Fruit fly (Drosophila melanogaster) whole organism, embryonic: ENCODE results near the gene CG11353.

Source experiments
- Blimp-1 ChIP-seq: fragments of 200-800 bp; sonication (Bioruptor generic); optimal IDR thresholded peaks from 3 replicates; lab custom pipeline; 2018; ENCODE audit warnings: missing biosample characterization, missing genetic modification characterization, mild to moderate bottlenecking, moderate library complexity, missing genetic modification reagents
- Bteb2 ChIP-seq: fragments of 200-800 bp; sonication (Bioruptor generic); optimal IDR thresholded peaks from 2 replicates; lab custom pipeline; 2016; ENCODE audit warnings: missing biosample characterization, missing genetic modification characterization
- CG10654 ChIP-seq: fragments of 200-800 bp; sonication (Bioruptor generic); optimal IDR thresholded peaks from 2 replicates; lab custom pipeline; 2016; ENCODE audit warnings: missing biosample characterization, missing genetic modification characterization
- CG11560 ChIP-seq: fragments of 200-800 bp; sonication (Bioruptor generic); IDR thresholded peaks from 3 replicates; pipeline ENCODE4 v1.3.6; 2022; ENCODE audit warnings: missing biosample characterization, missing genetic modification characterization
- CG14860 ChIP-seq: fragments of 200-800 bp; sonication (Bioruptor generic); IDR thresholded peaks from 3 replicates; pipeline ENCODE4 v1.3.6; 2022; ENCODE audit warnings: missing biosample characterization, missing genetic modification characterization; ENCODE audit not compliant: partially characterized antibody
- CG1792 ChIP-seq: fragments of 200-800 bp; sonication (Bioruptor generic); optimal IDR thresholded peaks from 2 replicates; lab custom pipeline; 2016; ENCODE audit warnings: missing biosample characterization, missing genetic modification characterization
- CG18476 ChIP-seq: fragments of 200-800 bp; sonication (Bioruptor generic); optimal IDR thresholded peaks from 2 replicates; lab custom pipeline; 2016; ENCODE audit warnings: missing biosample characterization, mild to moderate bottlenecking, missing genetic modification characterization
- CG2116 ChIP-seq: fragments of 200-800 bp; sonication (Bioruptor generic); optimal IDR thresholded peaks from 3 replicates; lab custom pipeline; 2018; ENCODE audit warnings: missing biosample characterization, mild to moderate bottlenecking, missing genetic modification characterization
- CG30403 ChIP-seq: fragments of 200-800 bp; sonication (Bioruptor generic); optimal IDR thresholded peaks from 3 replicates; lab custom pipeline; 2016; ENCODE audit warnings: missing biosample characterization, missing genetic modification characterization
- CG3163 ChIP-seq: fragments of 200-800 bp; sonication (Bioruptor generic); optimal IDR thresholded peaks from 3 replicates; lab custom pipeline; 2016; ENCODE audit warnings: missing biosample characterization, missing genetic modification characterization
- CG3847 ChIP-seq: fragments of 200-800 bp; sonication (Bioruptor generic); IDR thresholded peaks from 2 replicates; pipeline ENCODE4 v1.3.6; 2022; ENCODE audit warnings: missing biosample characterization, missing genetic modification characterization
- CG43689 ChIP-seq: fragments of 200-800 bp; sonication (Bioruptor generic); IDR thresholded peaks from 2 replicates; pipeline ENCODE4 v1.3.6; 2022; ENCODE audit warnings: missing biosample characterization, missing genetic modification characterization
- CG5245 ChIP-seq: fragments of 200-800 bp; sonication (Bioruptor generic); optimal IDR thresholded peaks from 3 replicates; lab custom pipeline; 2016; ENCODE audit warnings: missing biosample characterization, missing genetic modification characterization
- CG6175 ChIP-seq: fragments of 200-800 bp; sonication (Bioruptor generic); IDR thresholded peaks from 3 replicates; pipeline ENCODE4 v1.3.6; 2022; ENCODE audit warnings: missing biosample characterization, missing genetic modification characterization
- CG7271 ChIP-seq: fragments of 200-800 bp; sonication (Bioruptor generic); optimal IDR thresholded peaks from 2 replicates; lab custom pipeline; 2018; ENCODE audit warnings: missing biosample characterization, mild to moderate bottlenecking, missing genetic modification characterization, moderate library complexity
- CG7786 ChIP-seq: fragments of 200-800 bp; sonication (Bioruptor generic); optimal IDR thresholded peaks from 2 replicates; lab custom pipeline; 2016; ENCODE audit warnings: missing biosample characterization, missing genetic modification characterization
- CG8290 ChIP-seq, 3 experiments: fragments of 200-800 bp; sonication (Bioruptor generic); optimal IDR thresholded peaks; 2 replicates each; lab custom pipeline; 2016 to 2019; ENCODE audit warnings: missing biosample characterization in 3 of 3, missing genetic modification characterization in 3 of 3, mild to moderate bottlenecking in 2 of 3, moderate library complexity in 1 of 3
- CG8478 ChIP-seq: fragments of >200 bp; optimal IDR thresholded peaks from 2 replicates; lab custom pipeline; 2018
- Dip3 ChIP-seq: fragments of 200-800 bp; sonication (Bioruptor generic); optimal IDR thresholded peaks from 3 replicates; lab custom pipeline; 2016; ENCODE audit warnings: missing biosample characterization, missing genetic modification characterization
- Elba2 ChIP-seq: fragments of 200-800 bp; sonication (Bioruptor generic); optimal IDR thresholded peaks from 3 replicates; lab custom pipeline; 2016; ENCODE audit warnings: missing biosample characterization, missing genetic modification characterization
- Ets97D ChIP-seq: fragments of 200-800 bp; sonication (Bioruptor generic); optimal IDR thresholded peaks from 3 replicates; lab custom pipeline; 2016; ENCODE audit warnings: missing biosample characterization, missing genetic modification characterization
- Fer1 ChIP-seq: fragments of 200-800 bp; sonication (Bioruptor generic); optimal IDR thresholded peaks from 2 replicates; lab custom pipeline; 2017; ENCODE audit warnings: missing biosample characterization, mild to moderate bottlenecking, missing genetic modification characterization
- Lhr ChIP-seq: fragments of 200-800 bp; sonication (Bioruptor generic); optimal IDR thresholded peaks from 3 replicates; lab custom pipeline; 2017; ENCODE audit warnings: mild to moderate bottlenecking, missing biosample characterization, missing genetic modification reagents, missing genetic modification characterization
- NfI ChIP-seq: fragments of 200-800 bp; sonication (Bioruptor generic); optimal IDR thresholded peaks from 3 replicates; lab custom pipeline; 2018; ENCODE audit warnings: missing biosample characterization, mild to moderate bottlenecking, missing genetic modification characterization, moderate library complexity
- bbx ChIP-seq: fragments of 200-800 bp; sonication (Bioruptor generic); IDR thresholded peaks from 2 replicates; pipeline ENCODE4 v1.3.6; 2022; ENCODE audit warnings: missing biosample characterization, missing genetic modification characterization; ENCODE audit not compliant: partially characterized antibody
- cad ChIP-seq: fragments of >200 bp; optimal IDR thresholded peaks from 2 replicates; lab custom pipeline; 2017; ENCODE audit warnings: missing biosample characterization, missing genetic modification characterization
- cg ChIP-seq: fragments of 200-800 bp; sonication (Bioruptor generic); optimal IDR thresholded peaks from 3 replicates; lab custom pipeline; 2019; ENCODE audit warnings: missing biosample characterization, mild to moderate bottlenecking, missing genetic modification characterization, moderate library complexity
- chinmo ChIP-seq: fragments of 200-800 bp; sonication (Bioruptor generic); IDR thresholded peaks from 4 replicates; pipeline ENCODE4 v1.3.6; 2022; ENCODE audit warnings: missing biosample characterization, missing genetic modification characterization; ENCODE audit not compliant: partially characterized antibody
- chm ChIP-seq: fragments of 200-800 bp; sonication (Bioruptor generic); IDR thresholded peaks from 2 replicates; pipeline ENCODE4 v1.3.6; 2022; ENCODE audit warnings: missing biosample characterization, missing genetic modification characterization
- chn ChIP-seq: fragments of 200-800 bp; sonication (Bioruptor generic); optimal IDR thresholded peaks from 2 replicates; lab custom pipeline; 2016; ENCODE audit warnings: missing biosample characterization, missing genetic modification characterization
- ci ChIP-seq: fragments of 200-800 bp; sonication (Bioruptor generic); IDR thresholded peaks from 3 replicates; pipeline ENCODE4 v1.3.6; 2022; ENCODE audit warnings: missing biosample characterization, missing genetic modification characterization
- eve ChIP-seq, 2 experiments: fragments of >200 bp; optimal IDR thresholded peaks; 2 replicates each; lab custom pipeline; 2017; ENCODE audit warnings: missing biosample characterization in 2 of 2, missing genetic modification characterization in 2 of 2
- ewg ChIP-seq: fragments of 200-800 bp; sonication (Bioruptor generic); optimal IDR thresholded peaks from 3 replicates; lab custom pipeline; 2017; ENCODE audit warnings: mild to moderate bottlenecking, missing biosample characterization, missing genetic modification reagents, missing genetic modification characterization
- exex ChIP-seq: fragments of 200-800 bp; sonication (Bioruptor generic); optimal IDR thresholded peaks from 4 replicates; lab custom pipeline; 2018; ENCODE audit warnings: missing biosample characterization, mild to moderate bottlenecking, missing genetic modification characterization, moderate library complexity
- grn ChIP-seq: fragments of 200-800 bp; sonication (Bioruptor generic); optimal IDR thresholded peaks from 3 replicates; lab custom pipeline; 2017; ENCODE audit warnings: missing biosample characterization, missing genetic modification characterization
- gt ChIP-seq: fragments of 200-800 bp; sonication (Bioruptor generic); IDR thresholded peaks from 2 replicates; pipeline ENCODE4 v1.3.6; 2022; ENCODE audit warnings: missing biosample characterization, missing genetic modification characterization
- her ChIP-seq: fragments of 200-800 bp; sonication (Bioruptor generic); optimal IDR thresholded peaks from 2 replicates; lab custom pipeline; 2016; ENCODE audit warnings: missing biosample characterization, missing genetic modification characterization
- hkb ChIP-seq, 2 experiments: fragments of 200-800 bp in 1 of 2; fragments of >200 bp in 1 of 2; sonication (Bioruptor generic) in 1 of 2; IDR thresholded peaks in 1 of 2; optimal IDR thresholded peaks in 1 of 2; 2 replicates each; pipeline versions ENCODE4 v1.3.6 to Lab custom; 2017 to 2022; ENCODE audit warnings: missing biosample characterization in 1 of 2, missing genetic modification characterization in 1 of 2
- jumu ChIP-seq: fragments of 200-800 bp; sonication (Bioruptor generic); optimal IDR thresholded peaks from 3 replicates; lab custom pipeline; 2016; ENCODE audit warnings: missing biosample characterization, missing genetic modification characterization
- ken ChIP-seq: fragments of 200-800 bp; sonication (Bioruptor generic); IDR thresholded peaks from 3 replicates; pipeline ENCODE4 v1.3.6; 2022; ENCODE audit warnings: missing biosample characterization, missing genetic modification characterization
- lbe ChIP-seq: fragments of 200-800 bp; sonication (Bioruptor generic); optimal IDR thresholded peaks from 2 replicates; lab custom pipeline; 2016; ENCODE audit warnings: missing biosample characterization, mild to moderate bottlenecking, missing genetic modification characterization
- odd ChIP-seq: fragments of 200-800 bp; sonication (Bioruptor generic); optimal IDR thresholded peaks from 2 replicates; lab custom pipeline; 2017; ENCODE audit warnings: missing biosample characterization, mild to moderate bottlenecking, missing genetic modification characterization
- prd ChIP-seq, 3 experiments: fragments of >200 bp in 2 of 3; fragments of 200-800 bp in 1 of 3; sonication (Bioruptor generic) in 1 of 3; optimal IDR thresholded peaks in 2 of 3; IDR thresholded peaks in 1 of 3; 2 replicates in 2 of 3; 3 replicates in 1 of 3; pipeline versions ENCODE4 v1.3.6 to Lab custom; 2017 to 2022; ENCODE audit warnings: missing biosample characterization in 1 of 3, missing genetic modification characterization in 1 of 3
- pros ChIP-seq: fragments of 200-800 bp; sonication (Bioruptor generic); optimal IDR thresholded peaks from 3 replicates; lab custom pipeline; 2019; ENCODE audit warnings: missing biosample characterization, mild to moderate bottlenecking, missing genetic modification characterization, moderate library complexity
- repo ChIP-seq: fragments of 200-800 bp; sonication (Bioruptor generic); optimal IDR thresholded peaks from 2 replicates; lab custom pipeline; 2016; ENCODE audit warnings: missing biosample characterization, missing genetic modification characterization
- seq ChIP-seq: fragments of 200-800 bp; sonication (Bioruptor generic); IDR thresholded peaks from 2 replicates; pipeline ENCODE4 v1.3.6; 2022; ENCODE audit warnings: missing biosample characterization, missing genetic modification characterization
- trem ChIP-seq: fragments of 200-800 bp; optimal IDR thresholded peaks from 3 replicates; lab custom pipeline; 2019; ENCODE audit warnings: missing biosample characterization, mild to moderate bottlenecking, missing genetic modification characterization, moderate library complexity
- wdn ChIP-seq: fragments of 200-800 bp; sonication (Bioruptor generic); IDR thresholded peaks from 2 replicates; pipeline ENCODE4 v1.3.6; 2022; ENCODE audit warnings: missing biosample characterization, missing genetic modification characterization
- yki ChIP-seq: fragments of >200 bp; optimal IDR thresholded peaks from 3 replicates; lab custom pipeline; 2018
- z ChIP-seq: fragments of 200-800 bp; sonication (Bioruptor generic); IDR thresholded peaks from 3 replicates; pipeline ENCODE4 v1.3.6; 2022; ENCODE audit warnings: missing biosample characterization, missing genetic modification characterization
- zen2 ChIP-seq: fragments of 200-800 bp; sonication (Bioruptor generic); IDR thresholded peaks from 3 replicates; pipeline ENCODE4 v1.3.6; 2022; ENCODE audit warnings: missing biosample characterization, missing genetic modification characterization; ENCODE audit not compliant: partially characterized antibody

The CG11353 gene

dm6 chr3L:4553395-4553794, 20.4 kb downstream of the CG11353 start (continued):
- no peak for TF ChIP-seq CG1792 (GFP tag; lab: Kevin White, UChicago)
- TF ChIP-seq CG18476 (GFP tag; lab: Kevin White, UChicago): no peak
- no peak for TF ChIP-seq z (GFP tag; lab: Robert Waterston, UW)
- no peak for TF ChIP-seq CG10654 (GFP tag; lab: Kevin White, UChicago)
- no peak for TF ChIP-seq cad (GFP tag; lab: Kevin White, UChicago)
- no peak for TF ChIP-seq lbe (GFP tag; lab: Kevin White, UChicago)
- TF ChIP-seq CG2116: no peak
- TF ChIP-seq wdn (GFP tag; lab: Robert Waterston, UW): no peak
- no peak for TF ChIP-seq CG30403
- no peak for TF ChIP-seq seq
- TF ChIP-seq zen2: no peak
- TF ChIP-seq cg (GFP tag; lab: Kevin White, UChicago): no peak
- peak; percentile 59 for TF ChIP-seq grn (GFP tag; lab: Kevin White, UChicago)
- no peak for TF ChIP-seq NfI (GFP tag; lab: Kevin White, UChicago)
- TF ChIP-seq exex: no peak
- TF ChIP-seq trem (tag; lab: Kevin White, UChicago): peak; percentile 25
- no peak for TF ChIP-seq chn (GFP tag; lab: Kevin White, UChicago)
- TF ChIP-seq odd: no peak
- TF ChIP-seq jumu (GFP tag; lab: Kevin White, UChicago): no peak
- TF ChIP-seq chinmo (GFP tag; lab: Robert Waterston, UW): 0 out of 4 replicates have a peak, but pooled peaks have one; percentile 43
- peak; percentile 20 for TF ChIP-seq ewg (GFP tag; lab: Kevin White, UChicago)
- no peak for TF ChIP-seq CG14860 (GFP tag; lab: Robert Waterston, UW)
- TF ChIP-seq CG7786 (GFP tag; lab: Kevin White, UChicago): no peak
- TF ChIP-seq yki (lab: Kevin White, UChicago): no peak
- no peak for TF ChIP-seq repo (GFP tag; lab: Kevin White, UChicago)
- no peak for TF ChIP-seq Fer1 (GFP tag; lab: Kevin White, UChicago)
- TF ChIP-seq CG7271 (tag; lab: Kevin White, UChicago): no peak
- no peak for TF ChIP-seq CG6175 (GFP tag; lab: Robert Waterston, UW)
- no peak for TF ChIP-seq CG43689 (GFP tag; lab: Robert Waterston, UW)
- peak; percentile 84 for TF ChIP-seq CG8478 (lab: Kevin White, UChicago)
- no peak for TF ChIP-seq CG8290 (GFP tag; optimal IDR thresholded peaks at IDR 0.05; lab: Kevin White, UChicago)
- TF ChIP-seq CG8290 (tag; optimal IDR thresholded peaks at IDR 0.05; lab: Kevin White, UChicago): peak; percentile 7 to 75
- no peak for TF ChIP-seq Dip3 (GFP tag; lab: Kevin White, UChicago)
- TF ChIP-seq CG3163: no peak
- no peak for TF ChIP-seq pros (GFP tag; lab: Kevin White, UChicago)
- no peak for TF ChIP-seq prd (optimal IDR thresholded peaks at IDR 0.05; lab: Kevin White, UChicago)
- TF ChIP-seq prd (GFP tag; IDR thresholded peaks at IDR 0.05; lab: Robert Waterston, UW): peak; percentile 22; the same call in 1 of the 3 replicates
- TF ChIP-seq eve (GFP tag; optimal IDR thresholded peaks at IDR 0.05; lab: Kevin White, UChicago): no peak
- peak; percentile 40 for TF ChIP-seq CG3847 (GFP tag; lab: Robert Waterston, UW)
- TF ChIP-seq Ets97D (GFP tag; lab: Kevin White, UChicago): peak; percentile 69
- TF ChIP-seq ken (GFP tag; lab: Robert Waterston, UW): no peak
- no peak for TF ChIP-seq chm
- TF ChIP-seq Blimp-1 (GFP tag; lab: Kevin White, UChicago): no peak
- TF ChIP-seq Lhr (GFP tag; lab: Kevin White, UChicago): peak; percentile 83
- TF ChIP-seq ci (GFP tag; lab: Robert Waterston, UW): no peak
- TF ChIP-seq Elba2: peak; percentile 11
- no peak for TF ChIP-seq bbx (GFP tag; lab: Robert Waterston, UW)
- TF ChIP-seq hkb (optimal IDR thresholded peaks at IDR 0.05; lab: Kevin White, UChicago): no peak
- no peak for TF ChIP-seq hkb (GFP tag; IDR thresholded peaks at IDR 0.05; lab: Robert Waterston, UW)
- TF ChIP-seq Bteb2 (GFP tag; lab: Kevin White, UChicago): no peak
- TF ChIP-seq CG11560 (tag; lab: Robert Waterston, UW): no peak
- no peak for TF ChIP-seq gt (GFP tag; lab: Robert Waterston, UW)
- no peak for TF ChIP-seq CG5245 (GFP tag; lab: Kevin White, UChicago)
- TF ChIP-seq her (GFP tag; lab: Kevin White, UChicago): no peak
